Fruit fly (Drosophila melanogaster) whole organism, embryonic: ENCODE measurements around the gene mof.
A peak's percentile ranks its signal among the peaks of the same experiment; 100 is the strongest.

Source experiments
- CG10147 ChIP-seq: fragments of 200-800 bp; sonication (Bioruptor generic); optimal IDR thresholded peaks from 2 replicates; lab custom pipeline; 2019; ENCODE audit warnings: missing biosample characterization, mild to moderate bottlenecking, missing genetic modification characterization, moderate library complexity
- CG10366 ChIP-seq: fragments of 200-800 bp; sonication (Bioruptor generic); IDR thresholded peaks from 2 replicates; pipeline ENCODE4 v1.3.6; 2022; ENCODE audit warnings: missing biosample characterization, missing genetic modification characterization
- CG10462 ChIP-seq: fragments of 200-800 bp; sonication (Bioruptor generic); optimal IDR thresholded peaks from 2 replicates; lab custom pipeline; 2016; ENCODE audit warnings: missing biosample characterization, missing genetic modification characterization
- CG11398 ChIP-seq: fragments of 200-800 bp; sonication (Bioruptor generic); optimal IDR thresholded peaks from 2 replicates; lab custom pipeline; 2016; ENCODE audit warnings: missing biosample characterization, missing genetic modification characterization
- CG11504 ChIP-seq: fragments of 200-800 bp; sonication (Bioruptor generic); optimal IDR thresholded peaks from 3 replicates; lab custom pipeline; 2019; ENCODE audit warnings: missing biosample characterization, mild to moderate bottlenecking, missing genetic modification characterization, moderate library complexity
- CG12104 ChIP-seq: fragments of 200-800 bp; sonication (Bioruptor generic); optimal IDR thresholded peaks from 3 replicates; lab custom pipeline; 2016; ENCODE audit warnings: missing biosample characterization, missing genetic modification characterization
- CG12155 ChIP-seq: fragments of 200-800 bp; sonication (Bioruptor generic); optimal IDR thresholded peaks from 3 replicates; lab custom pipeline; 2016; ENCODE audit warnings: missing biosample characterization, missing genetic modification characterization
- CG12391 ChIP-seq: fragments of 200-800 bp; sonication (Bioruptor generic); optimal IDR thresholded peaks from 3 replicates; lab custom pipeline; 2018; ENCODE audit warnings: missing biosample characterization, mild to moderate bottlenecking, missing genetic modification characterization, moderate library complexity
- CG13123 ChIP-seq: fragments of 200-800 bp; sonication (Bioruptor generic); optimal IDR thresholded peaks from 2 replicates; lab custom pipeline; 2016; ENCODE audit warnings: missing biosample characterization, missing genetic modification characterization
- CG1647 ChIP-seq: fragments of 200-800 bp; sonication (Bioruptor generic); optimal IDR thresholded peaks from 3 replicates; lab custom pipeline; 2016; ENCODE audit warnings: missing biosample characterization, missing genetic modification characterization
- CG16779 ChIP-seq: fragments of 200-800 bp; sonication (Bioruptor generic); IDR thresholded peaks from 2 replicates; pipeline ENCODE4 v1.3.6; 2022; ENCODE audit warnings: missing biosample characterization, missing genetic modification characterization
- CG16863 ChIP-seq: fragments of 200-800 bp; sonication (Bioruptor generic); optimal IDR thresholded peaks from 3 replicates; lab custom pipeline; 2016; ENCODE audit warnings: missing biosample characterization, missing genetic modification characterization
- CG17186 ChIP-seq: fragments of 200-800 bp; sonication (Bioruptor generic); optimal IDR thresholded peaks from 3 replicates; lab custom pipeline; 2017; ENCODE audit warnings: missing biosample characterization, missing genetic modification reagents, missing genetic modification characterization
- CG17829 ChIP-seq: fragments of 200-800 bp; optimal IDR thresholded peaks from 2 replicates; lab custom pipeline; 2019; ENCODE audit warnings: missing biosample characterization, mild to moderate bottlenecking, missing genetic modification characterization, moderate library complexity
- CG3065 ChIP-seq: fragments of 200-800 bp; sonication (Bioruptor generic); optimal IDR thresholded peaks from 2 replicates; lab custom pipeline; 2016; ENCODE audit warnings: missing biosample characterization, missing genetic modification characterization
- CG31441 ChIP-seq: fragments of 200-800 bp; sonication (Bioruptor generic); IDR thresholded peaks from 2 replicates; pipeline ENCODE4 v1.3.6; 2022; ENCODE audit warnings: missing biosample characterization, missing genetic modification characterization
- CG43689 ChIP-seq: fragments of 200-800 bp; sonication (Bioruptor generic); IDR thresholded peaks from 2 replicates; pipeline ENCODE4 v1.3.6; 2022; ENCODE audit warnings: missing biosample characterization, missing genetic modification characterization
- CG4404 ChIP-seq: fragments of 200-800 bp; sonication (Bioruptor generic); IDR thresholded peaks from 2 replicates; pipeline ENCODE4 v1.3.6; 2022; ENCODE audit warnings: missing biosample characterization, missing genetic modification characterization
- CG4424 ChIP-seq: fragments of 200-800 bp; sonication (Bioruptor generic); optimal IDR thresholded peaks from 3 replicates; lab custom pipeline; 2016; ENCODE audit warnings: missing biosample characterization, missing genetic modification characterization
- CG7556 ChIP-seq: fragments of 200-800 bp; sonication (Bioruptor generic); optimal IDR thresholded peaks from 2 replicates; lab custom pipeline; 2017; ENCODE audit warnings: missing biosample characterization, mild to moderate bottlenecking, missing genetic modification characterization
- CG8388 ChIP-seq: fragments of 200-800 bp; sonication (Bioruptor generic); optimal IDR thresholded peaks from 2 replicates; lab custom pipeline; 2019; ENCODE audit warnings: missing biosample characterization, mild to moderate bottlenecking, missing genetic modification characterization, moderate library complexity
- CG9215 ChIP-seq: fragments of 200-800 bp; sonication (Bioruptor generic); IDR thresholded peaks from 2 replicates; pipeline ENCODE4 v1.3.6; 2022; ENCODE audit warnings: missing biosample characterization, missing genetic modification characterization
- Dek ChIP-seq: fragments of 200-800 bp; sonication (Bioruptor generic); optimal IDR thresholded peaks from 3 replicates; lab custom pipeline; 2019; ENCODE audit warnings: missing biosample characterization, mild to moderate bottlenecking, missing genetic modification characterization, moderate library complexity
- Fer2 ChIP-seq: fragments of 200-800 bp; sonication (Bioruptor generic); optimal IDR thresholded peaks from 2 replicates; lab custom pipeline; 2018; ENCODE audit warnings: missing biosample characterization, mild to moderate bottlenecking, missing genetic modification characterization, moderate library complexity
- Lhr ChIP-seq: fragments of 200-800 bp; sonication (Bioruptor generic); optimal IDR thresholded peaks from 3 replicates; lab custom pipeline; 2017; ENCODE audit warnings: mild to moderate bottlenecking, missing biosample characterization, missing genetic modification reagents, missing genetic modification characterization
- MESR4 ChIP-seq: fragments of 200-800 bp; sonication (Bioruptor generic); optimal IDR thresholded peaks from 2 replicates; lab custom pipeline; 2018; ENCODE audit warnings: missing biosample characterization, mild to moderate bottlenecking, missing genetic modification characterization, moderate library complexity
- Nf-YB ChIP-seq: fragments of 200-800 bp; sonication (Bioruptor generic); optimal IDR thresholded peaks from 3 replicates; lab custom pipeline; 2019; ENCODE audit warnings: missing biosample characterization, mild to moderate bottlenecking, missing genetic modification characterization, moderate library complexity
- Opbp ChIP-seq: fragments of 200-800 bp; sonication (Bioruptor generic); IDR thresholded peaks from 3 replicates; pipeline ENCODE4 v1.3.6; 2022; ENCODE audit warnings: missing biosample characterization, missing genetic modification characterization; ENCODE audit not compliant: partially characterized antibody
- Side ChIP-seq: fragments of 200-800 bp; sonication (Bioruptor generic); optimal IDR thresholded peaks from 2 replicates; lab custom pipeline; 2016; ENCODE audit warnings: missing biosample characterization, missing genetic modification characterization
- Sin3A ChIP-seq: fragments of >200 bp; optimal IDR thresholded peaks from 2 replicates; lab custom pipeline; 2018
- ab ChIP-seq: fragments of 200-800 bp; sonication (Bioruptor generic); optimal IDR thresholded peaks from 2 replicates; lab custom pipeline; 2016; ENCODE audit warnings: missing biosample characterization, missing genetic modification characterization
- br ChIP-seq: fragments of >200 bp; optimal IDR thresholded peaks from 2 replicates; lab custom pipeline; 2017
- dati ChIP-seq: fragments of 200-800 bp; sonication (Bioruptor generic); IDR thresholded peaks from 2 replicates; pipeline ENCODE4 v1.3.6; 2022; ENCODE audit warnings: missing biosample characterization, missing genetic modification characterization
- dmrt11E ChIP-seq: fragments of 200-800 bp; sonication (Bioruptor generic); optimal IDR thresholded peaks from 3 replicates; lab custom pipeline; 2018; ENCODE audit warnings: missing biosample characterization, mild to moderate bottlenecking, missing genetic modification characterization, moderate library complexity
- eve ChIP-seq, 2 experiments: fragments of >200 bp; optimal IDR thresholded peaks; 2 replicates each; lab custom pipeline; 2017; ENCODE audit warnings: missing biosample characterization in 2 of 2, missing genetic modification characterization in 2 of 2
- gro ChIP-seq: fragments of 200-800 bp; sonication (Bioruptor generic); optimal IDR thresholded peaks from 2 replicates; lab custom pipeline; 2016; ENCODE audit warnings: missing biosample characterization, missing genetic modification characterization
- ham ChIP-seq: fragments of 200-800 bp; sonication (Bioruptor generic); IDR thresholded peaks from 2 replicates; pipeline ENCODE4 v1.3.6; 2022; ENCODE audit warnings: missing biosample characterization, missing genetic modification characterization
- hkb ChIP-seq, 2 experiments: fragments of 200-800 bp in 1 of 2; fragments of >200 bp in 1 of 2; sonication (Bioruptor generic) in 1 of 2; IDR thresholded peaks in 1 of 2; optimal IDR thresholded peaks in 1 of 2; 2 replicates each; pipeline versions ENCODE4 v1.3.6 to Lab custom; 2017 to 2022; ENCODE audit warnings: missing biosample characterization in 1 of 2, missing genetic modification characterization in 1 of 2
- insv ChIP-seq, 2 experiments: fragments of 200-800 bp; sonication (Bioruptor generic); optimal IDR thresholded peaks; 3 replicates each; lab custom pipeline; 2016 to 2018; ENCODE audit warnings: missing biosample characterization in 2 of 2, missing genetic modification characterization in 2 of 2
- lmd ChIP-seq: fragments of 200-800 bp; sonication (Bioruptor generic); IDR thresholded peaks from 2 replicates; pipeline ENCODE4 v1.3.6; 2022; ENCODE audit warnings: missing biosample characterization, missing genetic modification characterization
- nau ChIP-seq: fragments of 200-800 bp; sonication (Bioruptor generic); optimal IDR thresholded peaks from 3 replicates; lab custom pipeline; 2017; ENCODE audit warnings: missing biosample characterization, mild to moderate bottlenecking, missing genetic modification characterization, missing genetic modification reagents
- otp ChIP-seq: fragments of 200-800 bp; sonication (Bioruptor generic); IDR thresholded peaks from 3 replicates; pipeline ENCODE4, ENCODE4 v1.3.6; 2022; ENCODE audit warnings: missing biosample characterization, missing genetic modification characterization
- phol ChIP-seq: fragments of 200-800 bp; sonication (Bioruptor generic); optimal IDR thresholded peaks from 3 replicates; lab custom pipeline; 2018; ENCODE audit warnings: missing biosample characterization, mild to moderate bottlenecking, missing genetic modification characterization, moderate library complexity
- sc ChIP-seq, 3 experiments: fragments of >200 bp in 2 of 3; fragments of 200-800 bp in 1 of 3; sonication (Bioruptor generic) in 1 of 3; optimal IDR thresholded peaks; 2 replicates in 2 of 3; 3 replicates in 1 of 3; lab custom pipeline; 2017; ENCODE audit warnings: mild to moderate bottlenecking in 1 of 3, missing biosample characterization in 1 of 3, missing genetic modification characterization in 1 of 3, missing genetic modification reagents in 1 of 3
- sd ChIP-seq: fragments of 200-800 bp; sonication (Bioruptor generic); optimal IDR thresholded peaks from 3 replicates; lab custom pipeline; 2018; ENCODE audit warnings: missing biosample characterization, mild to moderate bottlenecking, missing genetic modification characterization, moderate library complexity
- sr ChIP-seq: fragments of 200-800 bp; sonication (Bioruptor generic); IDR thresholded peaks from 3 replicates; pipeline ENCODE4 v1.3.6; 2022; ENCODE audit warnings: missing biosample characterization, missing genetic modification characterization
- ssp ChIP-seq: fragments of 200-800 bp; sonication (Bioruptor generic); IDR thresholded peaks from 2 replicates; pipeline ENCODE4 v1.3.6; 2022; ENCODE audit warnings: missing biosample characterization, missing genetic modification characterization
- wor ChIP-seq: fragments of 200-800 bp; sonication (Bioruptor generic); IDR thresholded peaks from 2 replicates; pipeline ENCODE4 v1.3.6; 2022; ENCODE audit warnings: missing biosample characterization, missing genetic modification characterization
- zen2 ChIP-seq: fragments of 200-800 bp; sonication (Bioruptor generic); IDR thresholded peaks from 3 replicates; pipeline ENCODE4 v1.3.6; 2022; ENCODE audit warnings: missing biosample characterization, missing genetic modification characterization; ENCODE audit not compliant: partially characterized antibody
- zfh1 ChIP-seq: fragments of 200-800 bp; sonication (Bioruptor generic); IDR thresholded peaks from 3 replicates; pipeline ENCODE4 v1.3.6; 2022; ENCODE audit warnings: missing biosample characterization, missing genetic modification characterization

Gene mof

dm6 chrX:5915752-5916493, 39.3 kb upstream of the mof start (continued):
- 0 out of 3 replicates have a peak, but pooled peaks have one; percentile 17 for TF ChIP-seq zfh1 (GFP tag; lab: Robert Waterston, UW)
- no peak for TF ChIP-seq sd (tag; lab: Kevin White, UChicago)
- TF ChIP-seq CG1647 (GFP tag; lab: Kevin White, UChicago), result no peak
- TF ChIP-seq CG10462 (GFP tag; lab: Kevin White, UChicago), result no peak
- TF ChIP-seq sr, result no peak
- TF ChIP-seq ham (GFP tag; lab: Robert Waterston, UW), result no peak
- no peak for TF ChIP-seq CG12104 (GFP tag; lab: Kevin White, UChicago)
- no peak for TF ChIP-seq CG12155 (GFP tag; lab: Kevin White, UChicago)
- no peak for TF ChIP-seq CG10366 (GFP tag; lab: Robert Waterston, UW)
- no peak for TF ChIP-seq CG3065 (GFP tag; lab: Kevin White, UChicago)
- no peak for TF ChIP-seq eve (GFP tag; optimal IDR thresholded peaks at IDR 0.05; lab: Kevin White, UChicago)
- TF ChIP-seq Nf-YB (GFP tag; lab: Kevin White, UChicago), result no peak
- TF ChIP-seq CG17186 (GFP tag; lab: Kevin White, UChicago), result no peak
- no peak for TF ChIP-seq br (lab: Kevin White, UChicago)
- TF ChIP-seq CG9215 (GFP tag; lab: Robert Waterston, UW), result no peak
- TF ChIP-seq zen2, result no peak
- TF ChIP-seq CG8388 (GFP tag; lab: Kevin White, UChicago), result no peak
- TF ChIP-seq CG16779 (GFP tag; lab: Robert Waterston, UW), result no peak
- no peak for TF ChIP-seq dmrt11E (tag; lab: Kevin White, UChicago)
- no peak for TF ChIP-seq CG11398
- TF ChIP-seq lmd (GFP tag; lab: Robert Waterston, UW), result no peak
- no peak for TF ChIP-seq CG12391 (tag; lab: Kevin White, UChicago)
- TF ChIP-seq sc (optimal IDR thresholded peaks at IDR 0.05; lab: Kevin White, UChicago), result no peak
- TF ChIP-seq sc (GFP tag; optimal IDR thresholded peaks at IDR 0.05; lab: Kevin White, UChicago), result no peak
- TF ChIP-seq otp (GFP tag; lab: Robert Waterston, UW), result no peak
- no peak for TF ChIP-seq nau (GFP tag; lab: Kevin White, UChicago)
- peak; percentile 4 for TF ChIP-seq MESR4 (GFP tag; lab: Kevin White, UChicago)
- no peak for TF ChIP-seq gro (GFP tag; lab: Kevin White, UChicago)
- TF ChIP-seq CG4424 (GFP tag; lab: Kevin White, UChicago), result no peak
- no peak for TF ChIP-seq CG43689 (GFP tag; lab: Robert Waterston, UW)
- TF ChIP-seq Side (GFP tag; lab: Kevin White, UChicago), result no peak
- no peak for TF ChIP-seq ssp
- no peak for TF ChIP-seq CG16863 (GFP tag; lab: Kevin White, UChicago)
- no peak for TF ChIP-seq CG7556
- no peak for TF ChIP-seq Sin3A (lab: Kevin White, UChicago)
- no peak for TF ChIP-seq CG4404 (GFP tag; lab: Robert Waterston, UW)
- no peak for TF ChIP-seq CG11504 (tag; lab: Kevin White, UChicago)
- no peak for TF ChIP-seq dati (GFP tag; lab: Robert Waterston, UW)
- no peak for TF ChIP-seq Opbp
- no peak for TF ChIP-seq hkb (optimal IDR thresholded peaks at IDR 0.05; lab: Kevin White, UChicago)
- TF ChIP-seq hkb (GFP tag; IDR thresholded peaks at IDR 0.05; lab: Robert Waterston, UW), result 0 out of 2 replicates have a peak, but pooled peaks have one; percentile 21
- no peak for TF ChIP-seq insv (GFP tag; optimal IDR thresholded peaks at IDR 0.05; lab: Kevin White, UChicago)
- TF ChIP-seq CG13123, result no peak
- peak; percentile 7 for TF ChIP-seq Dek
- no peak for TF ChIP-seq phol (tag; lab: Kevin White, UChicago)
- no peak for TF ChIP-seq CG10147 (GFP tag; lab: Kevin White, UChicago)
- no peak for TF ChIP-seq CG17829 (tag; lab: Kevin White, UChicago)
- TF ChIP-seq wor (GFP tag; lab: Robert Waterston, UW), result no peak
- no peak for TF ChIP-seq CG31441 (GFP tag; lab: Robert Waterston, UW)
- no peak for TF ChIP-seq ab (GFP tag; lab: Kevin White, UChicago)
- no peak for TF ChIP-seq Lhr (GFP tag; lab: Kevin White, UChicago)
- no peak for TF ChIP-seq Fer2
